Fruit fly (Drosophila melanogaster) whole organism, prepupa: ENCODE data around the gene CG6470.

Experiments used
- Blimp-1 ChIP-seq: fragments of 200-800 bp; sonication (Bioruptor generic); optimal IDR thresholded peaks from 3 replicates; lab custom pipeline; 2017; ENCODE audit warnings: missing biosample characterization, missing genetic modification characterization, mild to moderate bottlenecking, moderate library complexity, missing genetic modification reagents
- CG10669 ChIP-seq: fragments of 200-800 bp; sonication (Bioruptor generic); optimal IDR thresholded peaks from 3 replicates; lab custom pipeline; 2018; ENCODE audit warnings: missing biosample characterization, mild to moderate bottlenecking, missing genetic modification characterization, moderate library complexity
- CG1621 ChIP-seq: fragments of 200-800 bp; sonication (Bioruptor generic); optimal IDR thresholded peaks from 3 replicates; lab custom pipeline; 2018; ENCODE audit warnings: missing biosample characterization, mild to moderate bottlenecking, missing genetic modification characterization
- CG16779 ChIP-seq: fragments of 200-800 bp; sonication (Bioruptor generic); optimal IDR thresholded peaks from 3 replicates; lab custom pipeline; 2017; ENCODE audit warnings: missing biosample characterization, mild to moderate bottlenecking, missing genetic modification characterization
- CG7368 ChIP-seq: fragments of 200-800 bp; sonication (Bioruptor generic); optimal IDR thresholded peaks from 3 replicates; lab custom pipeline; 2016; ENCODE audit warnings: missing biosample characterization, missing genetic modification characterization
- Eip78C ChIP-seq: fragments of 200-800 bp; sonication (Bioruptor generic); peaks from one replicate; lab custom pipeline; 2016; ENCODE audit warnings: missing biosample characterization, missing genetic modification characterization
- Ets21C ChIP-seq: fragments of 200-800 bp; sonication (Bioruptor generic); optimal IDR thresholded peaks from 3 replicates; lab custom pipeline; 2016; ENCODE audit warnings: missing biosample characterization, missing genetic modification characterization
- Hr39 ChIP-seq: fragments of 200-800 bp; sonication (Bioruptor generic); optimal IDR thresholded peaks from 2 replicates; lab custom pipeline; 2016; ENCODE audit warnings: missing biosample characterization, missing genetic modification characterization
- dsx ChIP-seq: fragments of 200-800 bp; optimal IDR thresholded peaks from 3 replicates; lab custom pipeline; 2019; ENCODE audit warnings: missing biosample characterization, mild to moderate bottlenecking, missing genetic modification characterization, moderate library complexity; ENCODE audit not compliant: poor library complexity, severe bottlenecking
- esn ChIP-seq: fragments of 200-800 bp; sonication (Bioruptor generic); optimal IDR thresholded peaks from 2 replicates; lab custom pipeline; 2016; ENCODE audit warnings: missing biosample characterization, mild to moderate bottlenecking, missing genetic modification characterization, moderate library complexity
- fd59A ChIP-seq: fragments of 200-800 bp; sonication (Bioruptor generic); optimal IDR thresholded peaks from 2 replicates; lab custom pipeline; 2017; ENCODE audit warnings: missing biosample characterization, mild to moderate bottlenecking, missing genetic modification characterization, missing genetic modification reagents
- net ChIP-seq: fragments of 200-800 bp; sonication (Bioruptor generic); optimal IDR thresholded peaks from 3 replicates; lab custom pipeline; 2016; ENCODE audit warnings: missing biosample characterization, missing genetic modification characterization
- ss ChIP-seq, 2 experiments: fragments of 200-800 bp; sonication (Bioruptor generic); optimal IDR thresholded peaks; 2 replicates in 1 of 2; 3 replicates in 1 of 2; lab custom pipeline; 2017 to 2018; ENCODE audit warnings: mild to moderate bottlenecking in 2 of 2, missing biosample characterization in 2 of 2, missing genetic modification characterization in 2 of 2, moderate library complexity in 1 of 2
- vri ChIP-seq: fragments of 200-800 bp; sonication (Bioruptor generic); optimal IDR thresholded peaks from 3 replicates; lab custom pipeline; 2016; ENCODE audit warnings: missing biosample characterization, mild to moderate bottlenecking, missing genetic modification characterization

DNA sequence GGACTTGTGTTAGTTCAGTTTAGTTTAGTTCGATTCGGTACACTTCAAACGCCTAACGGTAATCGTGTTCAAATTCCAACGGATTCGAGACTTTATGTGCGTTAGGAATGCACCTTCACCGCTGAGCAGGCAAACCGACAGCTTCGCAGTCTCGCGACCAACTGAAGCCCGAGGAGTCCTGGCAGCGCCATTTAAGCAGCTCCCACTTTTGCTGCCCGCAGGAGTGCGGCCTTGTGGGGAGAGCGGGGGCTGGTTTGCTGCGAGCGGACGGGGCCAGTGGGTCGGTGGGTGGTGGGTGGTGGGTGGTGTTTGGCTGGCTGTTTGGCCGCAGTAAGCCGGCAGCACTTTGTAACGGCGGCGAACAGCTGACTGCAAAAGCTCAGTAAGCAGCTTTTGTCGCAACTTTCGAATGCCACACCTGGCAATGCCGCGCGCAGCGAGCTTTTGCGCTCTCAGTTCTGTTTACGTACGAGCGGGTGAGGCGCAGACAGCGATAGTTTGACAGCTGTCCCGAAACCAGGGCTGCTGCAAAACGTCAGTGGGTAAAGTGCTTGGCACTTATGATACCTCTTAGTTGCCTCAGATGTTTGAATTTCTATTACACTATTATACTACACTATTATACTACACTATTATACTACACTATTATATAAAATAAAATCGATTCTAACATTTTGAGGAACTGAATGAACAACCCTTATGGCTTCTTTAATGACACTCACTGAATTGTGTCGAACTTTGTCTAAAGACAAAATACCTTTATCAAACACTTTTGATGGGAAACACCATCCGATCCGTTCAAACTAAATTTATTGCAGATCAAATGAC lies 35.1 kb downstream of the CG6470 start, which contains the start of gene CG32547:
- TF ChIP-seq Ets21C (no peak), net (GFP tag; lab: Kevin White, UChicago) (no peak), fd59A (no peak), vri (GFP tag; lab: Kevin White, UChicago) (no peak), Hr39 (GFP tag; lab: Kevin White, UChicago) (peak; percentile 3), CG1621 (no peak), Blimp-1 (GFP tag; lab: Kevin White, UChicago) (no peak), ss (GFP tag; optimal IDR thresholded peaks at IDR 0.05; lab: Kevin White, UChicago) (no peak), CG10669 (GFP tag; lab: Kevin White, UChicago) (peak; percentile 21), Eip78C (GFP tag; lab: Kevin White, UChicago) (peak; percentile 74), CG7368 (GFP tag; lab: Kevin White, UChicago) (no peak), CG16779 (tag; lab: Kevin White, UChicago) (no peak), esn (peak; percentile 14), dsx (GFP tag; lab: Kevin White, UChicago) (no peak)
